Worm (Caenorhabditis elegans): ENCODE measurements around the gene nhr-263.

ce11 chrV:7379384-7379783 is 37.5 kb upstream of the nhr-263 start, which contains the start of gene srsx-24:
- TF ChIP-seq repo-1 (tag; optimal IDR thresholded peaks at IDR 0.05): no peak
- TF ChIP-seq rpc-1 (optimal IDR thresholded peaks at IDR 0.05): no peak
- no peak for TF ChIP-seq rpc-1 (tag; optimal IDR thresholded peaks at IDR 0.05)
- no peak for TF ChIP-seq pbrm-1 (GFP tag; IDR thresholded peaks at IDR 0.05)
- TF ChIP-seq zim-3 (tag; optimal IDR thresholded peaks at IDR 0.05): no peak
- TF ChIP-seq ama-1 (optimal IDR thresholded peaks at IDR 0.05): no peak
- no peak for TF ChIP-seq ama-1 (GFP tag; optimal IDR thresholded peaks at IDR 0.05)
- no peak for TF ChIP-seq bed-2 (GFP tag; IDR thresholded peaks at IDR 0.05)
- TF ChIP-seq F49E8.2 (tag; optimal IDR thresholded peaks at IDR 0.05; ENCODE audit: insufficient read depth): no peak
- TF ChIP-seq F39B2.1 (GFP tag; IDR thresholded peaks at IDR 0.05): no peak
